Fruit fly (Drosophila melanogaster): Measurements from ENCODE around the gene CG33710.

CG33710 gene

dm6 chr3L:19906780-19907705 is 45.5 kb downstream of the CG33710 start (continued):
- TF ChIP-seq org-1 (GFP tag; optimal IDR thresholded peaks at IDR 0.05), result peak; percentile 76
- TF ChIP-seq Eip74EF (GFP tag; optimal IDR thresholded peaks at IDR 0.05), result peak in 1 of 2 experiments; percentile 20
- peak; percentile 78 for TF ChIP-seq bab2 (GFP tag; optimal IDR thresholded peaks at IDR 0.05)
- TF ChIP-seq ac (GFP tag; optimal IDR thresholded peaks at IDR 0.05), result peak; percentile 64
- no peak for TF ChIP-seq ssp (GFP tag; IDR thresholded peaks at IDR 0.05)
- TF ChIP-seq zfh2 (GFP tag; optimal IDR thresholded peaks at IDR 0.05), result no peak
- peak; percentile 52 for TF ChIP-seq Asciz (GFP tag; optimal IDR thresholded peaks at IDR 0.05)
- no peak for TF ChIP-seq CG1602 (GFP tag; optimal IDR thresholded peaks at IDR 0.05)
- peak; percentile 53 for TF ChIP-seq maf-S (GFP tag; optimal IDR thresholded peaks at IDR 0.05)
- TF ChIP-seq da (GFP tag; optimal IDR thresholded peaks at IDR 0.05), result peak; percentile 74
- TF ChIP-seq Lhr (GFP tag; optimal IDR thresholded peaks at IDR 0.05), result peak; percentile 62
- TF ChIP-seq Spps (tag; optimal IDR thresholded peaks at IDR 0.05), result peak; percentile 8
- peak; percentile 82 for TF ChIP-seq Awh (GFP tag; IDR thresholded peaks at IDR 0.05)
- peak; percentile 24 for TF ChIP-seq lilli (GFP tag; optimal IDR thresholded peaks at IDR 0.05)
- peak; percentile 43 for TF ChIP-seq salm (tag; optimal IDR thresholded peaks at IDR 0.05)
- TF ChIP-seq CG5245 (GFP tag; optimal IDR thresholded peaks at IDR 0.05), result peak; percentile 57
- TF ChIP-seq E2f1 (GFP tag; IDR thresholded peaks at IDR 0.05), result peak; percentile 57; the same call in 1 of the 2 replicates
- TF ChIP-seq psq (GFP tag; optimal IDR thresholded peaks at IDR 0.05), result peak; percentile 15
- TF ChIP-seq Pdp1 (GFP tag; optimal IDR thresholded peaks at IDR 0.05), result peak; percentile 54 to 91
- peak; percentile 83 for TF ChIP-seq fd64A (GFP tag; optimal IDR thresholded peaks at IDR 0.05)
- peak; percentile 12; the same call in 1 of the 3 replicates for TF ChIP-seq C15 (GFP tag; IDR thresholded peaks at IDR 0.05)
- peak; percentile 92 for TF ChIP-seq CG10321 (GFP tag; IDR thresholded peaks at IDR 0.05)
- no peak for TF ChIP-seq CG31224 (GFP tag; IDR thresholded peaks at IDR 0.05)
- peak; percentile 66 for TF ChIP-seq CG9727 (GFP tag; optimal IDR thresholded peaks at IDR 0.05)
- TF ChIP-seq bowl (GFP tag; IDR thresholded peaks at IDR 0.05), result peak; percentile 17; the same call in 1 of the 2 replicates
- TF ChIP-seq CG1832 (GFP tag; optimal IDR thresholded peaks at IDR 0.05), result no peak
- TF ChIP-seq CG14965 (GFP tag; optimal IDR thresholded peaks at IDR 0.05; ENCODE audit: borderline replicate concordance), result peak; percentile 74
- TF ChIP-seq pho (GFP tag; optimal IDR thresholded peaks at IDR 0.05), result peak; percentile 58
- TF ChIP-seq Poxn (GFP tag; IDR thresholded peaks at IDR 0.05), result no peak
- TF ChIP-seq CG7786 (GFP tag; optimal IDR thresholded peaks at IDR 0.05), result peak; percentile 12
- TF ChIP-seq pum (GFP tag; optimal IDR thresholded peaks at IDR 0.05), result peak; percentile 53
- TF ChIP-seq trem (tag; optimal IDR thresholded peaks at IDR 0.05), result peak; percentile 13
- peak; percentile 67 for TF ChIP-seq unpg (GFP tag; optimal IDR thresholded peaks at IDR 0.05)
- TF ChIP-seq seq (GFP tag; IDR thresholded peaks at IDR 0.05), result peak; percentile 68; the same call in 1 of the 2 replicates
- no peak for TF ChIP-seq slp2 (GFP tag; optimal IDR thresholded peaks at IDR 0.05)
- peak; percentile 11 for TF ChIP-seq CG18476 (GFP tag; optimal IDR thresholded peaks at IDR 0.05)
- peak; percentile 76 for TF ChIP-seq CG13123 (GFP tag; optimal IDR thresholded peaks at IDR 0.05)
- peak; percentile 37 for TF ChIP-seq CG17385 (GFP tag; optimal IDR thresholded peaks at IDR 0.05)
- peak; percentile 37 for TF ChIP-seq jumu (GFP tag; optimal IDR thresholded peaks at IDR 0.05)
- no peak for TF ChIP-seq tgo (GFP tag; IDR thresholded peaks at IDR 0.05)
- TF ChIP-seq lola (GFP tag; optimal IDR thresholded peaks at IDR 0.05), result peak in 1 of 3 experiments; percentile 56
- peak; percentile 50; the same call in 1 of the 2 replicates for TF ChIP-seq E2f2 (GFP tag; IDR thresholded peaks at IDR 0.05)
- peak; percentile 34 for TF ChIP-seq scrt (GFP tag; optimal IDR thresholded peaks at IDR 0.05)
- TF ChIP-seq CG13894 (tag; optimal IDR thresholded peaks at IDR 0.05), result peak; percentile 10
- peak; percentile 90 for TF ChIP-seq ATbp (GFP tag; optimal IDR thresholded peaks at IDR 0.05)
- TF ChIP-seq CG7372 (GFP tag; IDR thresholded peaks at IDR 0.05), result 0 out of 2 replicates have a peak, but pooled peaks have one; percentile 15
- TF ChIP-seq CG1233 (GFP tag; optimal IDR thresholded peaks at IDR 0.05), result peak; percentile 68
- peak; percentile 52 for TF ChIP-seq CG15269 (tag; optimal IDR thresholded peaks at IDR 0.05)

Measured in whole organism, embryonic.